Worm (Caenorhabditis elegans) whole organism, L1 larva: ENCODE measurements around the gene lido-14.

Experiments
- efl-3 ChIP-seq: fragments of 200-800 bp; sonication (Bioruptor generic); optimal IDR thresholded peaks from 2 replicates; lab custom pipeline; 2018; ENCODE audit warnings: mild to moderate bottlenecking, missing genetic modification characterization, missing compliant biosample characterization
- elt-3 ChIP-seq, 6 experiments: fragments of 150-350 bp in 1 of 6; sonication (generic microtip); optimal IDR thresholded peaks; 2 replicates each; lab custom pipeline; 2017 to 2018; ENCODE audit warnings: missing biosample characterization in 6 of 6, missing genetic modification characterization in 6 of 6, inconsistent platforms in 1 of 6
- jun-1 ChIP-seq: fragments of 150-350 bp; optimal IDR thresholded peaks from 2 replicates; lab custom pipeline; 2014; ENCODE audit warnings: missing biosample characterization, missing genetic modification reagents, missing genetic modification characterization
- nhr-11 ChIP-seq: fragments of 150-350 bp; optimal IDR thresholded peaks from 2 replicates; lab custom pipeline; 2014; ENCODE audit warnings: missing biosample characterization, missing genetic modification characterization
- nhr-237 ChIP-seq: fragments of 150-350 bp; optimal IDR thresholded peaks from 2 replicates; lab custom pipeline; 2014; ENCODE audit warnings: missing biosample characterization, missing genetic modification characterization
- snu-23 ChIP-seq: sonication (generic microtip); optimal IDR thresholded peaks from 2 replicates; lab custom pipeline; 2016; ENCODE audit warnings: missing genetic modification characterization, missing compliant biosample characterization

DNA sequence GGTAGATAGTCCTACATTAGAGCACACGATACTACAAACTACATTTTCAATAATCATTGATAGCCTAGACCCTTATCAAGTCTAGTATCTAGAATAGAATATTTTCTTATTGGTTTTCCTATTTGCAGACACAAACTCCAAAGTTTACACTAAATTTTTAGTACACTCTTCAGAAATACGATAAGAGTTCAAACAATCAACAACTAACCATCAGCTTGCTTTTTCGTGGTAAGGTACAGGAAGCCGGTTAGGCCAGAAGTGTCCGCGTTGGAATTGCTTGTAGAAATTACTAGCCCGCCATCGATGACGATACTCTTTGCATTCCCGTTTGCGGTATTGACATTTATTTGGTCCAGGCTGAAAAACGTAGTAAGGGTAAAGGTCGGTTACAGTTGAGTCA, 36.7 kb upstream of the lido-14 start, which contains the start of gene Y46D2A.1:
- TF ChIP-seq jun-1 = no peak
- no peak for TF ChIP-seq nhr-11 (tag; lab: Kevin White, UChicago)
- no peak for TF ChIP-seq nhr-237 (tag; lab: Kevin White, UChicago)
- TF ChIP-seq efl-3 = no peak
- TF ChIP-seq elt-3 (tag; optimal IDR thresholded peaks at IDR 0.05; lab: Kevin White, UChicago) = no peak
- TF ChIP-seq snu-23 (GFP tag; lab: Kevin White, UChicago) = no peak
